Fruit fly (Drosophila melanogaster): ENCODE measurements around the gene mRpL14.

Gene mRpL14

DNA sequence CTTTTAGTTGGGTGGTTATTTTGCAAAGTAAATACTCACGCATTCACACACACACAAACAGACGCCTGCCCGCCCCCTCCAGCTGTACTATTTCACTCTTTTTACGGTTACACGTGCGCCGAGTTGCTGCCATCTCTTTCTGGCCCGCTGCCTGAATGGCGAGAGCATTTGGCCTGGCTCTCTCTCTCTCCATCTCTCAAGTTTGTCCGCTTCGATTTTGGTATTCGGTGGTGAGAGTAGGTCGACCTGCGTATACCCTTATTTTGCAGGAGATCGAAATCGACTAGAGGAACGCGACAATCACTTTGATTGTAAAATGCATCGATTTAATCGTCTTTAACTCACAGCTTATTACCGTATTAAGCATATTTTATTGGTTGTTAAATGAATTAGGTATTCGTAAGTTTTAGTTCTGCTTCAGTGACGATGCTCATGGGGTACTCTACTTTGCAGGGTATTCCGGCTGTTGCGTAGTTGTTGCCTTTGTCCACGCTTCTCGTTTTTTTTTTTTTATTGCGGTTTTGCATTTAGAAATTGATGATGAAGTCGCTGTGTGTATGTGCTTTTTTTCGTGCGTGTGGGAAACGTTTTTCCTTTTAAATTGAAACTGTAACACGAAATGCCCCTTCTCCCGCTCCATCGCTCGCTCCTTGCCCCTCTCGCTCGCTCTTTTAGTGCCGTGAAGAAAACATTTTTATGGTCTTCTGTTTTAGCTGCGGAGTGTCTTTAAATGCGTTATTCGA is 40.5 kb downstream of the mRpL14 start (continued):
- peak; percentile 14 for TF ChIP-seq brk (GFP tag; optimal IDR thresholded peaks at IDR 0.05)
- TF ChIP-seq sage (GFP tag; optimal IDR thresholded peaks at IDR 0.05), result peak; percentile 47
- no peak for TF ChIP-seq jim (GFP tag; optimal IDR thresholded peaks at IDR 0.05)
- no peak for TF ChIP-seq Hr83 (GFP tag; optimal IDR thresholded peaks at IDR 0.05; ENCODE audit: poor library complexity, severe bottlenecking)

DNA sequence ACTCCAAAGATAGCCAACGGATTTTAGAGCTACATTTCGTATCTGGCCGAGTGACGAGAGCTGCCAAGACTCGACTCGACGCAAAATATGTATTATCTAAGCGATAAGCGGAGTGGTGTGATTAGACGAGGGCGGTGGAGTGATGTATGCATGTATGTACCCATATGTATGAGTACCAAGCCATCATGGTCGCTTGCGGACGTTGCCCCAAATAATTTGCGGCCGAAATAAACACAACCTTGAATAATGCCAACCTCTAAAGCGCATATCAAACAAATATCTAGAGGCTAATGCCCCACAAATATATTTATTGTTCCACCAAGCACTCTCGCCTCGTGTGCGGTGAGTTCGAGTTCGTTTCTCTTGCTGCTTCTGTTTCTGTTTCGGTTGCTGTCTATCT is 41.6 kb downstream of the mRpL14 start:
- TF ChIP-seq usp (GFP tag; optimal IDR thresholded peaks at IDR 0.05) (no peak), Hnf4 (GFP tag; optimal IDR thresholded peaks at IDR 0.05) (peak; percentile 10), Rel (GFP tag; optimal IDR thresholded peaks at IDR 0.05) (no peak), Rel (tag; optimal IDR thresholded peaks at IDR 0.05) (peak; percentile 10), Hr83 (GFP tag; optimal IDR thresholded peaks at IDR 0.05; ENCODE audit: poor library complexity, severe bottlenecking) (peak; percentile 29), h (GFP tag; optimal IDR thresholded peaks at IDR 0.05) (peak; percentile 26), HLH106 (tag; optimal IDR thresholded peaks at IDR 0.05) (no peak)

DNA sequence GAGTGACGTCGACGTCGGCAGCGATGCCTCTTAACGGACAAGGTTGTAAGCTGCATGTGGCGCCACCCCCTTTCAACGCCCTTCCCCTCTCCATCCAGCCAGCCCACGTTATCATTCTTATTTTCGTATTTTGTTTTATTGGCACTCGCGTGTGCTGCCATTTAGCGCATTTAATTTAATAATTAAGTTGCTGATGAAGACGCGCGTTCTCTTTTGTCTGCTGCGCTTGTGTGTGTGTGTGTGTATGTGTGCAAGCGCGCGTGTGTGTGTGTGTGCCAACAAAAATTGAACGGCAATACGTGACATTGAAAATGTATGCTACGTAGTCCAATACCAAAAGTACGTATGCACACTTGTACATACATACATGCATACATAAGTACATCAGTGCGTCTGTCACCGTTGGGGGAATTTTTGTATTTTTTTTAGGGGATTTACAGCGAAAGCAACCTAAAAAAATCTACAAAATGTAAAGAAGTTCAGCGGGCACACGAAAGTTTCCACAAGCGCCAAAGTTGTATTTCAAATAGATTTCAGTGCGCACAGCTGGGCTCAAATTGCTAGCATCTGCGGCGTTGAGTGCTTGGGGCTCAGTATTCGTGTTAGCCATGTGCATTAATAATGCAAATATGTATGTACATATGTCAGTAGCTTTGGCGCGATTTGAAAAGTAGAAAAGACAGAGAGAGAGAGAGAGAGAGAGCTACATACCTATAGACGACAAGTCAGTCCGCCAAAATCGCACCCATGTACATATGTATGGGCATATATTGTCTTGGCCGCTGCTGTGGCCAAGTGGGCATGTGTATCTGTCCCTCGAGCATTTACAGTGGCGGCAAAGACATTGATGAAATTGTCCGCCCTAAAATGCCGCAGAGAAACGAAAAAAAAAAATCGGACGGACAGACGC is 42.6 kb downstream of the mRpL14 start:
- TF ChIP-seq pan (optimal IDR thresholded peaks at IDR 0.05), result no peak
- TF ChIP-seq Hr78 (GFP tag; optimal IDR thresholded peaks at IDR 0.05), result no peak
- TF ChIP-seq foxo (GFP tag; optimal IDR thresholded peaks at IDR 0.05), result peak; percentile 16 to 79
- peak; percentile 62 for TF ChIP-seq psq (GFP tag; optimal IDR thresholded peaks at IDR 0.05)
- no peak for TF ChIP-seq N (GFP tag; optimal IDR thresholded peaks at IDR 0.05)
- no peak for TF ChIP-seq Abd-B (GFP tag; optimal IDR thresholded peaks at IDR 0.05)
- peak; percentile 39 for TF ChIP-seq woc (GFP tag; optimal IDR thresholded peaks at IDR 0.05)
- TF ChIP-seq br (GFP tag; optimal IDR thresholded peaks at IDR 0.05), result peak; percentile 66
- TF ChIP-seq dl (GFP tag; optimal IDR thresholded peaks at IDR 0.05; ENCODE audit: insufficient read depth in 1 of 2, partially characterized antibody in 2 of 2), result peak in 1 of 2 experiments; percentile 13
- TF ChIP-seq Rel (GFP tag; optimal IDR thresholded peaks at IDR 0.05), result no peak
- peak; percentile 95 for TF ChIP-seq Rel (tag; optimal IDR thresholded peaks at IDR 0.05)
- peak; percentile 72 for TF ChIP-seq rgr (GFP tag; optimal IDR thresholded peaks at IDR 0.05)
- TF ChIP-seq OdsH (GFP tag; optimal IDR thresholded peaks at IDR 0.05), result peak; percentile 59
- TF ChIP-seq CrebA (GFP tag; optimal IDR thresholded peaks at IDR 0.05; ENCODE audit: borderline replicate concordance), result peak; percentile 30
- peak; percentile 31 for TF ChIP-seq CG9705 (GFP tag; optimal IDR thresholded peaks at IDR 0.05)
- TF ChIP-seq Jra (GFP tag; optimal IDR thresholded peaks at IDR 0.05), result peak; percentile 21
- no peak for TF ChIP-seq tai (GFP tag; optimal IDR thresholded peaks at IDR 0.05)
- peak; percentile 65 for TF ChIP-seq h (GFP tag; optimal IDR thresholded peaks at IDR 0.05)
- TF ChIP-seq dmrt93B (GFP tag; optimal IDR thresholded peaks at IDR 0.05), result peak; percentile 70
- TF ChIP-seq HLH106 (tag; optimal IDR thresholded peaks at IDR 0.05), result peak; percentile 72
- peak; percentile 79 for TF ChIP-seq fru (GFP tag; optimal IDR thresholded peaks at IDR 0.05)
- peak; percentile 24 for TF ChIP-seq Hnf4 (GFP tag; optimal IDR thresholded peaks at IDR 0.05)
- TF ChIP-seq Sp1 (GFP tag; optimal IDR thresholded peaks at IDR 0.05), result peak; percentile 63
- peak; percentile 62 for TF ChIP-seq sv (GFP tag; optimal IDR thresholded peaks at IDR 0.05)
- TF ChIP-seq ey (GFP tag; optimal IDR thresholded peaks at IDR 0.05), result peak; percentile 68
- peak; percentile 59 for TF ChIP-seq CG32264 (GFP tag; optimal IDR thresholded peaks at IDR 0.05)

DNA sequence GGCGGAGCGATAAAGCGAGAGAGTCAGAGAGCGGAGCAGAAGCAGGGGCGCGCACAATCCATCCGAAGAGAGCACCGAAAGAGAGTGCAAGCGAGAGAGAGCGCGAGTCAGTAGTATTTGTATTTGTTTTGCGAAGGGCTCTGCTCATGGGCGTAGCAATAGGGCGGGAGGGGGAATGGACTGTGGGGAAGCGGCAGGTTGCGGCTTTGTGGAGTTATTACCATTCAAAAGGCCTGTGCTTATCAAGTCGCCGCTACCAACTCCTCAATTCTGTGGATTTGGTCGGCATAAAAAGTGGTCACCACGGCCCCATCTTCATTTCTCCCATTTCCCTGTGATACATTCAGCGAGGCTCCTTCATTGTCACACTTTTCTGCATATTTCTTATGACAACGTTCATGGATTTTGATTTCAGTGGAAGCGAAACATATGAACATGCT is 43.4 kb downstream of the mRpL14 start:
- TF ChIP-seq N (GFP tag; optimal IDR thresholded peaks at IDR 0.05) (no peak), woc (GFP tag; optimal IDR thresholded peaks at IDR 0.05) (no peak), brk (GFP tag; optimal IDR thresholded peaks at IDR 0.05) (no peak), CG32264 (GFP tag; optimal IDR thresholded peaks at IDR 0.05) (no peak), sv (GFP tag; optimal IDR thresholded peaks at IDR 0.05) (no peak), ey (GFP tag; optimal IDR thresholded peaks at IDR 0.05) (peak; percentile 64), usp (GFP tag; optimal IDR thresholded peaks at IDR 0.05) (no peak), sage (GFP tag; optimal IDR thresholded peaks at IDR 0.05) (no peak), HLH106 (tag; optimal IDR thresholded peaks at IDR 0.05) (peak; percentile 79), Sp1 (GFP tag; optimal IDR thresholded peaks at IDR 0.05) (peak; percentile 67), Dif (GFP tag; optimal IDR thresholded peaks at IDR 0.05; ENCODE audit: partially characterized antibody) (peak; percentile 95), jim (GFP tag; optimal IDR thresholded peaks at IDR 0.05) (no peak), CrebA (GFP tag; optimal IDR thresholded peaks at IDR 0.05; ENCODE audit: borderline replicate concordance) (no peak), lola (GFP tag; optimal IDR thresholded peaks at IDR 0.05) (no peak), rgr (GFP tag; optimal IDR thresholded peaks at IDR 0.05) (peak; percentile 77), psq (GFP tag; optimal IDR thresholded peaks at IDR 0.05) (peak; percentile 54), fru (GFP tag; optimal IDR thresholded peaks at IDR 0.05) (peak; percentile 72), GATAd (GFP tag; optimal IDR thresholded peaks at IDR 0.05) (no peak), tai (GFP tag; optimal IDR thresholded peaks at IDR 0.05) (no peak), Mio (GFP tag; optimal IDR thresholded peaks at IDR 0.05) (no peak), Hr83 (GFP tag; optimal IDR thresholded peaks at IDR 0.05; ENCODE audit: poor library complexity, severe bottlenecking) (no peak), foxo (GFP tag; optimal IDR thresholded peaks at IDR 0.05) (peak in 1 of 2 experiments; percentile 70), br (GFP tag; optimal IDR thresholded peaks at IDR 0.05) (peak; percentile 9), Hnf4 (GFP tag; optimal IDR thresholded peaks at IDR 0.05) (no peak), pan (optimal IDR thresholded peaks at IDR 0.05) (no peak), dl (GFP tag; optimal IDR thresholded peaks at IDR 0.05; ENCODE audit: insufficient read depth in 1 of 2, partially characterized antibody in 2 of 2) (peak; percentile 90 to 95), Vsx2 (GFP tag; optimal IDR thresholded peaks at IDR 0.05; ENCODE audit: partially characterized antibody) (peak; percentile 83), Jra (GFP tag; optimal IDR thresholded peaks at IDR 0.05) (no peak), OdsH (GFP tag; optimal IDR thresholded peaks at IDR 0.05) (peak; percentile 69)

Measured in whole organism, wandering third instar larva.